Worm (Caenorhabditis elegans) whole organism, young adult: ENCODE data around the gene fip-2.

Experiments used
- F22D6.2 ChIP-seq: sonication (generic microtip); optimal IDR thresholded peaks from 2 replicates; lab custom pipeline; 2016; ENCODE audit warnings: mild to moderate bottlenecking, missing genetic modification characterization, missing compliant biosample characterization
- F49E8.2 ChIP-seq: sonication (generic microtip); optimal IDR thresholded peaks from 3 replicates; lab custom pipeline; 2017; ENCODE audit warnings: missing genetic modification characterization, mild to moderate bottlenecking, missing compliant biosample characterization, antibody characterized with exemption, moderate library complexity; ENCODE audit not compliant: insufficient read depth
- F57A8.1 ChIP-seq: fragments of 200-800 bp; sonication (Bioruptor generic); optimal IDR thresholded peaks from 2 replicates; lab custom pipeline; 2018; ENCODE audit warnings: mild to moderate bottlenecking, missing genetic modification characterization, moderate library complexity, missing compliant biosample characterization
- K12H6.12 ChIP-seq: fragments of 200-800 bp; sonication (Bioruptor generic); optimal IDR thresholded peaks from 2 replicates; lab custom pipeline; 2018; ENCODE audit warnings: mild to moderate bottlenecking, missing genetic modification characterization, missing compliant biosample characterization
- T26A5.8 ChIP-seq: sonication (generic microtip); optimal IDR thresholded peaks from 2 replicates; lab custom pipeline; 2016; ENCODE audit warnings: missing genetic modification characterization, missing compliant biosample characterization
- Y53F4B.3 ChIP-seq: fragments of 200-800 bp; sonication (Bioruptor generic); IDR thresholded peaks from 2 replicates; pipeline ENCODE4 v1.3.6; 2022; ENCODE audit warnings: missing genetic modification reagents, missing genetic modification characterization, missing compliant biosample characterization
- attf-5 ChIP-seq: fragments of 200-800 bp; sonication (Bioruptor generic); optimal IDR thresholded peaks from 2 replicates; lab custom pipeline; 2018; ENCODE audit warnings: mild to moderate bottlenecking, missing genetic modification characterization, missing compliant biosample characterization
- ccch-3 ChIP-seq: fragments of 200-800 bp; sonication (Bioruptor generic); optimal IDR thresholded peaks from 2 replicates; lab custom pipeline; 2018; ENCODE audit warnings: mild to moderate bottlenecking, missing genetic modification characterization, missing compliant biosample characterization
- ceh-100 ChIP-seq: fragments of 200-800 bp; sonication (Bioruptor generic); IDR thresholded peaks from 2 replicates; pipeline ENCODE4 v1.3.6; 2022; ENCODE audit warnings: missing genetic modification reagents, missing genetic modification characterization, missing compliant biosample characterization
- ceh-91 ChIP-seq: fragments of 200-800 bp; sonication (Bioruptor generic); IDR thresholded peaks from 2 replicates; pipeline ENCODE4 v1.3.6; 2022; ENCODE audit warnings: missing genetic modification reagents, missing genetic modification characterization, missing compliant biosample characterization
- ets-4 ChIP-seq: fragments of 200-800 bp; sonication (Bioruptor generic); optimal IDR thresholded peaks from 2 replicates; lab custom pipeline; 2018; ENCODE audit warnings: mild to moderate bottlenecking, missing genetic modification characterization, missing compliant biosample characterization
- him-1 ChIP-seq: sonication (generic microtip); optimal IDR thresholded peaks from 2 replicates; lab custom pipeline; 2016; ENCODE audit warnings: missing genotype, missing genetic modification reagents, missing genetic modification characterization, missing compliant biosample characterization
- hlh-26 ChIP-seq: fragments of 200-800 bp; sonication (Bioruptor generic); conservative IDR thresholded peaks from 2 replicates; pipeline ENCODE4 v1.3.6; 2022; ENCODE audit warnings: missing genetic modification reagents, missing genetic modification characterization, missing compliant biosample characterization
- lin-26 ChIP-seq: fragments of 200-800 bp; sonication (Bioruptor generic); IDR thresholded peaks from 2 replicates; pipeline ENCODE4 v1.3.6; 2022; ENCODE audit warnings: missing genetic modification reagents, missing genetic modification characterization, missing compliant biosample characterization
- lir-1 ChIP-seq: fragments of 200-800 bp; sonication (Bioruptor generic); conservative IDR thresholded peaks from 2 replicates; pipeline ENCODE4 v1.3.6; 2022; ENCODE audit warnings: missing genetic modification reagents, missing genetic modification characterization, missing compliant biosample characterization
- lsl-1 ChIP-seq: fragments of 200-800 bp; sonication (Bioruptor generic); optimal IDR thresholded peaks from 2 replicates; lab custom pipeline; 2018; ENCODE audit warnings: mild to moderate bottlenecking, missing genetic modification characterization, moderate library complexity, missing compliant biosample characterization
- madf-10 ChIP-seq: sonication (generic microtip); optimal IDR thresholded peaks from 2 replicates; lab custom pipeline; 2016; ENCODE audit warnings: mild to moderate bottlenecking, missing genetic modification characterization, missing compliant biosample characterization
- mes-4 ChIP-seq: sonication (generic microtip); optimal IDR thresholded peaks from 2 replicates; lab custom pipeline; 2016; ENCODE audit warnings: missing genotype, missing genetic modification characterization, missing compliant biosample characterization
- nhr-179 ChIP-seq: sonication (generic microtip); optimal IDR thresholded peaks from 2 replicates; lab custom pipeline; 2016; ENCODE audit warnings: mild to moderate bottlenecking, missing genetic modification characterization, missing compliant biosample characterization
- repo-1 ChIP-seq: sonication (generic microtip); optimal IDR thresholded peaks from 2 replicates; lab custom pipeline; 2017; ENCODE audit warnings: mild to moderate bottlenecking, missing genetic modification characterization, missing compliant biosample characterization
- sdz-38 ChIP-seq: sonication (generic microtip); optimal IDR thresholded peaks from 2 replicates; lab custom pipeline; 2016; ENCODE audit warnings: missing genotype, missing genetic modification characterization, missing compliant biosample characterization
- snpc-1.1 ChIP-seq: sonication (generic microtip); optimal IDR thresholded peaks from 2 replicates; lab custom pipeline; 2017; ENCODE audit warnings: missing genetic modification characterization, mild to moderate bottlenecking, missing compliant biosample characterization, antibody characterized with exemption, moderate library complexity, missing genotype, missing genetic modification reagents; ENCODE audit not compliant: insufficient read depth
- snpc-3.4 ChIP-seq: sonication (generic microtip); optimal IDR thresholded peaks from 2 replicates; lab custom pipeline; 2017; ENCODE audit warnings: missing genetic modification characterization, mild to moderate bottlenecking, missing compliant biosample characterization, antibody characterized with exemption, moderate library complexity, missing genotype, missing genetic modification reagents
- somi-1 ChIP-seq: fragments of 200-800 bp; sonication (Bioruptor generic); optimal IDR thresholded peaks from 2 replicates; lab custom pipeline; 2018; ENCODE audit warnings: mild to moderate bottlenecking, missing genetic modification characterization, missing compliant biosample characterization
- sptf-2 ChIP-seq: fragments of 200-800 bp; sonication (Bioruptor generic); optimal IDR thresholded peaks from 2 replicates; lab custom pipeline; 2018; ENCODE audit warnings: mild to moderate bottlenecking, missing genetic modification characterization, missing compliant biosample characterization
- unc-130 ChIP-seq: sonication (generic microtip); optimal IDR thresholded peaks from 2 replicates; lab custom pipeline; 2016; ENCODE audit warnings: missing genetic modification reagents, missing genetic modification characterization, missing compliant biosample characterization

The fip-2 gene

DNA sequence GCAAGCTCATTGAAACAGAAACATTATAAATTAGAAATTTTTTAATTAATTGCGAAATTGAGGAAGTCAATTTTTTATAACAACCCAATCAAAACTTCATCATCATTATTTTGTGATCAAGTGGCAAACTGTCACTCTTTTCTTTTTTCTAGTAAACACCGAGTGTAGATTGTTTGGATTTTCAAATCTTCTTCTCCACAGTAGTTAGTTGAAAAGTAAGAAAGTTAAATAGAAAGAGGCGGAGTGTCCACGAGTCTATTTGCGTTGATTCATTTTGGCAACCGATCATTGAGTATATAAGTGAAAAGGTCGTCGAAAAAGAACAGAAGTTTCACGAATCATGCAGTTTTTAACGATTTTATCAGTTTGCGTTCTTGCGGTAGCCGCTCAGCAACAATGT is 41.5 kb downstream of the fip-2 start, which contains the start of gene pqn-31:
pqn-31 (plus strand) TSS at position 301 of the 400 bp plus-strand sequence.
- TF ChIP-seq him-1 (tag; lab: Kevin White, UChicago) (no peak), F57A8.1 (GFP tag; lab: Kevin White, UChicago) (no peak), K12H6.12 (tag; lab: Kevin White, UChicago) (no peak), madf-10 (tag; lab: Kevin White, UChicago) (no peak), attf-5 (GFP tag; lab: Kevin White, UChicago) (no peak)

DNA sequence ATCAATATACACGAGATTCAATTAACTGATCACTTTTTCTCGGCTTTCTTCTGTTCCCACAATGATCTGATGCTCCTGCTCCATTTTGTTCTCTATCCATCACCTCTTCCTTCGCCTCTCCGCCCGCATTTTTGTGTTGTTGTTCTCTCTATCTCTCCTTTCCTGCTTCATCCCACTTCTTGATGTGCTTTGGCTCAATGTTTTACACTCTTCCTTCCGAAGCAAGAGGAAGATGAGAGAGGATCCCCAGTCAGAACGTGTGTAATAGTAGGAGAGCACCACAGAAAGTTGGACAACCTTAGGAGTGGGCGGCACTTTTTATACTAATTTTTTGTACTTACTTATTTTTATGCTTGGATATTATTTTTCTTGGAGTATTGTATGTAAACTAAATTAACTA is 44.2 kb downstream of the fip-2 start:
- no peak for TF ChIP-seq unc-130 (GFP tag; lab: Kevin White, UChicago)
- no peak for TF ChIP-seq T26A5.8 (tag; lab: Kevin White, UChicago)
- no peak for TF ChIP-seq ceh-91
- no peak for TF ChIP-seq lsl-1 (GFP tag; lab: Kevin White, UChicago)
- no peak for TF ChIP-seq nhr-179 (tag; lab: Kevin White, UChicago)
- TF ChIP-seq ets-4 (GFP tag; lab: Kevin White, UChicago) = no peak
- TF ChIP-seq lir-1 (GFP tag; lab: Robert Waterston, UW) = no peak
- no peak for TF ChIP-seq mes-4 (tag; lab: Kevin White, UChicago)
- no peak for TF ChIP-seq ccch-3 (GFP tag; lab: Kevin White, UChicago)
- TF ChIP-seq snpc-3.4 (tag; lab: Kevin White, UChicago) = no peak
- no peak for TF ChIP-seq repo-1 (tag; lab: Kevin White, UChicago)
- no peak for TF ChIP-seq sptf-2 (GFP tag; lab: Kevin White, UChicago)
- TF ChIP-seq Y53F4B.3 (GFP tag; lab: Robert Waterston, UW) = no peak
- TF ChIP-seq sdz-38 (tag; lab: Kevin White, UChicago) = no peak
- TF ChIP-seq snpc-1.1 = no peak
- no peak for TF ChIP-seq lin-26 (GFP tag; lab: Robert Waterston, UW)
- no peak for TF ChIP-seq F49E8.2 (tag; lab: Kevin White, UChicago)
- no peak for TF ChIP-seq hlh-26 (GFP tag; lab: Robert Waterston, UW)
- no peak for TF ChIP-seq F22D6.2 (tag; lab: Kevin White, UChicago)
- no peak for TF ChIP-seq somi-1 (GFP tag; lab: Kevin White, UChicago)

DNA sequence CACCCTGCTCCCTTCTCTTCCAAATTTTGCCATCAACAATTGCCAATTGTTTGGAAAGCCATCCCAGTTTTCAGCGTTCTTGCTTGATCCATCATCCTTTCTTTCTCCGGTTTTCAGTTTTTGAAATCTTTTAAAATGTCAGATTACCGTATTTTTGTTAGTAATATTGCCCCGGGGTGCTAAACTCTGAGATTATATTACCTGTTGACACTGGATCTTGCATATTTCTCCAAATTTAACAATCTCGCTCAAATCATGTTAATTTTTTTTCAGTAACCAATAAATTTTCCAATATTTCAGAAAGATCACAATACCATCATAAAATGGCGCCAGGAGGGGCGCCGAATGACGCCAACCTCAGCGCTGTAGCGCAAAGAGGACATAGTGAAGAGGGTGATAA is 44.7 kb downstream of the fip-2 start, which contains the start of gene F21C10.7:
F21C10.7 (plus strand) TSS at position 301 of the 400 bp plus-strand sequence.
- TF ChIP-seq ceh-100 (GFP tag; lab: Robert Waterston, UW) (no peak), unc-130 (GFP tag; lab: Kevin White, UChicago) (no peak)
